Fruit fly (Drosophila melanogaster): ENCODE results near the gene CG6171.

Gene CG6171

DNA sequence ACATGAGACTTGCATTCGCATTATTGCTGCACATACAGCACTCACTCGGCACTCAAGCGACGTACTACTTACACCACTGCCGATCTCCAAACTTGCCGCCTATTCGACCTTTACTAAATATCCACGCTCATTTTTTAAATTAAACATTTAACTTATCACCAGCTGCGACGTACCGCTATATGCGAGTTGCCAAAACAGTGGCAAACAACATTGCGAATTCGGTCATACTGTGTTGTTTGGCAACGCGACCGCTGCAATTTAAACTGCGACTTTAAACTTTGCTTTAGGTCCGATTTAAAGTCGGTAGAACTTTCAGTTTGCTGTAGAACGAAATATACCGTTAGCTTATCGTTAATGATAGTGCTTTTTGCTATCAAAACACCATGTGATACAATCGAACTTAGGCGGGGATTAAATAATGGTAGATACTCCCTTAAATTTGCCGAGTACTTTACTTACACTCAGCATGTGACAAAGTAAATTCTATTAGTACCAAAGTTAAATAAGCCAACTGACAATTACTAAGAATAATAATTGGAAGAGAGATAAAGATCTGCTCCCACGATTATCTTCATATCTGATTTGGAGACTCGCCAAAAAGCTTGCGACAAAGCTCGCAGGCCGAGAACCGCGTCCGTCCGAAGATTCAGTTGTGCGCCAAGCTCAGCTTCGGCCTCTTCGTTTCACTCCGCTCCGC, 35.4 kb downstream of the CG6171 start, which contains the start of the genes CG6236 and ea (continued):
- TF ChIP-seq eve (GFP tag; optimal IDR thresholded peaks at IDR 0.05) = no peak
- TF ChIP-seq CG9727 (GFP tag; optimal IDR thresholded peaks at IDR 0.05) = no peak
- no peak for TF ChIP-seq tna (GFP tag; IDR thresholded peaks at IDR 0.05; ENCODE audit: partially characterized antibody)
- TF ChIP-seq Sry-δ (GFP tag; optimal IDR thresholded peaks at IDR 0.05) = peak; percentile 30
- TF ChIP-seq Fer1 (GFP tag; optimal IDR thresholded peaks at IDR 0.05) = no peak
- no peak for TF ChIP-seq HLH54F (GFP tag; optimal IDR thresholded peaks at IDR 0.05)
- no peak for TF ChIP-seq jumu (GFP tag; optimal IDR thresholded peaks at IDR 0.05)
- no peak for TF ChIP-seq sr (GFP tag; IDR thresholded peaks at IDR 0.05)
- TF ChIP-seq D (optimal IDR thresholded peaks at IDR 0.05) = no peak
- TF ChIP-seq D (GFP tag; optimal IDR thresholded peaks at IDR 0.05) = no peak
- no peak for TF ChIP-seq ftz-f1 (GFP tag; optimal IDR thresholded peaks at IDR 0.05)
- no peak for TF ChIP-seq chinmo (GFP tag; IDR thresholded peaks at IDR 0.05; ENCODE audit: partially characterized antibody)
- TF ChIP-seq CG11247 (GFP tag; IDR thresholded peaks at IDR 0.05) = no peak
- no peak for TF ChIP-seq otp (GFP tag; IDR thresholded peaks at IDR 0.05)
- no peak for TF ChIP-seq ttk (GFP tag; IDR thresholded peaks at IDR 0.05)
- no peak for TF ChIP-seq Xrp1 (GFP tag; IDR thresholded peaks at IDR 0.05)
- no peak for TF ChIP-seq CG2875 (GFP tag; optimal IDR thresholded peaks at IDR 0.05)
- no peak for TF ChIP-seq lab (GFP tag; optimal IDR thresholded peaks at IDR 0.05)
- TF ChIP-seq E2f2 (GFP tag; IDR thresholded peaks at IDR 0.05) = peak; percentile 40
- TF ChIP-seq dysf (GFP tag; IDR thresholded peaks at IDR 0.05) = no peak
- no peak for TF ChIP-seq zf30C (GFP tag; optimal IDR thresholded peaks at IDR 0.05)
- TF ChIP-seq CG1529 (GFP tag; optimal IDR thresholded peaks at IDR 0.05) = no peak
- no peak for TF ChIP-seq Atf-2 (GFP tag; optimal IDR thresholded peaks at IDR 0.05)
- no peak for TF ChIP-seq kay (GFP tag; optimal IDR thresholded peaks at IDR 0.05)
- TF ChIP-seq cwo (GFP tag; optimal IDR thresholded peaks at IDR 0.05) = no peak
- TF ChIP-seq vvl (GFP tag; IDR thresholded peaks at IDR 0.05) = no peak
- peak; percentile 77 for TF ChIP-seq Deaf1 (tag; optimal IDR thresholded peaks at IDR 0.05)
- no peak for TF ChIP-seq CG3163 (GFP tag; optimal IDR thresholded peaks at IDR 0.05)
- TF ChIP-seq CG15479 (GFP tag; optimal IDR thresholded peaks at IDR 0.05) = no peak
- no peak for TF ChIP-seq CG9215 (GFP tag; IDR thresholded peaks at IDR 0.05)
- TF ChIP-seq CG9609 (GFP tag; optimal IDR thresholded peaks at IDR 0.05) = no peak
- peak; percentile 36 for TF ChIP-seq CG17186 (GFP tag; optimal IDR thresholded peaks at IDR 0.05)
- TF ChIP-seq B-H2 (GFP tag; optimal IDR thresholded peaks at IDR 0.05) = no peak
- no peak for TF ChIP-seq pan (optimal IDR thresholded peaks at IDR 0.05)
- no peak for TF ChIP-seq pan (GFP tag; optimal IDR thresholded peaks at IDR 0.05 in 1 of 2, IDR thresholded peaks at IDR 0.05 in 1 of 2)
- no peak for TF ChIP-seq CG6791 (GFP tag; IDR thresholded peaks at IDR 0.05; ENCODE audit: partially characterized antibody)
- TF ChIP-seq ara (GFP tag; IDR thresholded peaks at IDR 0.05) = no peak
- TF ChIP-seq sens-2 (GFP tag; IDR thresholded peaks at IDR 0.05) = no peak
- TF ChIP-seq nau (GFP tag; optimal IDR thresholded peaks at IDR 0.05) = no peak
- TF ChIP-seq CG9797 (GFP tag; optimal IDR thresholded peaks at IDR 0.05) = peak; percentile 65
- no peak for TF ChIP-seq CG17385 (GFP tag; optimal IDR thresholded peaks at IDR 0.05)
- TF ChIP-seq CG5953 (GFP tag; IDR thresholded peaks at IDR 0.05) = no peak
- TF ChIP-seq Atf3 (GFP tag; optimal IDR thresholded peaks at IDR 0.05) = no peak
- no peak for TF ChIP-seq CG12659 (GFP tag; optimal IDR thresholded peaks at IDR 0.05)
- TF ChIP-seq danr (GFP tag; IDR thresholded peaks at IDR 0.05) = no peak
- TF ChIP-seq bcd (GFP tag; optimal IDR thresholded peaks at IDR 0.05) = no peak
- no peak for TF ChIP-seq tgo (GFP tag; IDR thresholded peaks at IDR 0.05)
- no peak for TF ChIP-seq hb (GFP tag; IDR thresholded peaks at IDR 0.05; ENCODE audit: partially characterized antibody)
- TF ChIP-seq HLHmδ (GFP tag; optimal IDR thresholded peaks at IDR 0.05) = no peak
- TF ChIP-seq CG13296 (GFP tag; optimal IDR thresholded peaks at IDR 0.05) = peak; percentile 1
- peak; percentile 4 for TF ChIP-seq CG1603 (tag; optimal IDR thresholded peaks at IDR 0.05)

All from whole organism, embryonic.